Fruit fly (Drosophila melanogaster): Measurements from ENCODE around the gene CG9547.

The CG9547 gene

dm6 chr2L:6473076-6474037, 21.0 kb downstream of the CG9547 start, which contains the start of gene mmy (continued):
- no peak for TF ChIP-seq danr (GFP tag; IDR thresholded peaks at IDR 0.05)
- peak; percentile 68 for TF ChIP-seq CG13624 (GFP tag; optimal IDR thresholded peaks at IDR 0.05)
- peak; percentile 92 for TF ChIP-seq Med (GFP tag)
- TF ChIP-seq Fer3 (tag; optimal IDR thresholded peaks at IDR 0.05) = peak; percentile 66
- TF ChIP-seq CG2116 (GFP tag; optimal IDR thresholded peaks at IDR 0.05) = peak; percentile 38
- TF ChIP-seq MESR4 (GFP tag; optimal IDR thresholded peaks at IDR 0.05) = peak; percentile 97
- no peak for TF ChIP-seq CG12236 (GFP tag; optimal IDR thresholded peaks at IDR 0.05)
- peak; percentile 32 for TF ChIP-seq HLH54F (GFP tag; optimal IDR thresholded peaks at IDR 0.05)
- TF ChIP-seq Sox100B (GFP tag; optimal IDR thresholded peaks at IDR 0.05) = peak; percentile 39
- TF ChIP-seq vvl (GFP tag; IDR thresholded peaks at IDR 0.05) = peak; percentile 37
- TF ChIP-seq CG8290 (GFP tag; optimal IDR thresholded peaks at IDR 0.05) = no peak
- peak in 1 of 2 experiments; percentile 68 for TF ChIP-seq CG8290 (tag; optimal IDR thresholded peaks at IDR 0.05)
- TF ChIP-seq rib (GFP tag; IDR thresholded peaks at IDR 0.05) = peak; percentile 39; the same call in 1 of the 2 replicates
- TF ChIP-seq CG12769 (tag; optimal IDR thresholded peaks at IDR 0.05) = peak; percentile 60
- TF ChIP-seq CG13123 (GFP tag; optimal IDR thresholded peaks at IDR 0.05) = no peak
- TF ChIP-seq Optix (GFP tag; IDR thresholded peaks at IDR 0.05) = no peak
- 0 out of 2 replicates have a peak, but pooled peaks have one; percentile 27 for TF ChIP-seq nerfin-2 (GFP tag; IDR thresholded peaks at IDR 0.05; ENCODE audit: partially characterized antibody)
- peak; percentile 46 for TF ChIP-seq Scr (GFP tag; IDR thresholded peaks at IDR 0.05; ENCODE audit: partially characterized antibody)
- no peak for TF ChIP-seq CG5953 (GFP tag; IDR thresholded peaks at IDR 0.05)
- TF ChIP-seq CG33557 (GFP tag; optimal IDR thresholded peaks at IDR 0.05) = no peak
- 0 out of 2 replicates have a peak, but pooled peaks have one; percentile 24 for TF ChIP-seq CG14441 (GFP tag; IDR thresholded peaks at IDR 0.05)
- TF ChIP-seq CG11456 (GFP tag; IDR thresholded peaks at IDR 0.05) = no peak
- TF ChIP-seq CG34422 (GFP tag; IDR thresholded peaks at IDR 0.05) = peak; percentile 64
- TF ChIP-seq CG6254 (GFP tag; optimal IDR thresholded peaks at IDR 0.05) = peak; percentile 99
- TF ChIP-seq yki (optimal IDR thresholded peaks at IDR 0.05) = no peak
- TF ChIP-seq CG13424 (tag; optimal IDR thresholded peaks at IDR 0.05) = peak; percentile 72
- TF ChIP-seq knrl (GFP tag; IDR thresholded peaks at IDR 0.05; ENCODE audit: partially characterized antibody) = no peak; the same call in 2 of the 3 replicates
- no peak for TF ChIP-seq CG11247 (GFP tag; IDR thresholded peaks at IDR 0.05)
- no peak for TF ChIP-seq croc (GFP tag; conservative IDR thresholded peaks at IDR 0.05)
- no peak for TF ChIP-seq toy (GFP tag; IDR thresholded peaks at IDR 0.05)
- TF ChIP-seq unpg (GFP tag; optimal IDR thresholded peaks at IDR 0.05) = peak; percentile 60
- TF ChIP-seq da (GFP tag; optimal IDR thresholded peaks at IDR 0.05) = no peak
- TF ChIP-seq pfk (GFP tag; optimal IDR thresholded peaks at IDR 0.05) = no peak
- peak; percentile 94 for TF ChIP-seq onecut (GFP tag; IDR thresholded peaks at IDR 0.05)
- TF ChIP-seq CG2889 (GFP tag; IDR thresholded peaks at IDR 0.05) = no peak
- TF ChIP-seq CG14050 (GFP tag; IDR thresholded peaks at IDR 0.05) = no peak
- TF ChIP-seq gfzf (GFP tag; optimal IDR thresholded peaks at IDR 0.05) = peak; percentile 77
- TF ChIP-seq prd (optimal IDR thresholded peaks at IDR 0.05) = no peak
- TF ChIP-seq prd (GFP tag; IDR thresholded peaks at IDR 0.05) = peak; percentile 26; the same call in 1 of the 3 replicates
- TF ChIP-seq Sin3A (optimal IDR thresholded peaks at IDR 0.05) = peak; percentile 40
- TF ChIP-seq CG7556 (GFP tag; optimal IDR thresholded peaks at IDR 0.05) = peak; percentile 58
- peak; percentile 73 for TF ChIP-seq exex (tag; optimal IDR thresholded peaks at IDR 0.05)
- no peak for TF ChIP-seq mld (GFP tag; IDR thresholded peaks at IDR 0.05; ENCODE audit: partially characterized antibody)
- peak; percentile 64 for TF ChIP-seq CTCF (GFP tag; optimal IDR thresholded peaks at IDR 0.05)
- peak; percentile 30; the same call in 1 of the 2 replicates for TF ChIP-seq amos (GFP tag; IDR thresholded peaks at IDR 0.05; ENCODE audit: partially characterized antibody)
- peak; percentile 8 for TF ChIP-seq HHEX (GFP tag; optimal IDR thresholded peaks at IDR 0.05)
- no peak for TF ChIP-seq CG1832 (GFP tag; optimal IDR thresholded peaks at IDR 0.05)
- peak; percentile 37 for TF ChIP-seq CG7987 (GFP tag; optimal IDR thresholded peaks at IDR 0.05)
- no peak for TF ChIP-seq zen (tag; optimal IDR thresholded peaks at IDR 0.05)

All from whole organism, embryonic.